Worm (Caenorhabditis elegans): ENCODE results near the gene Y11D7A.10.
"Not testable (repeated sequence)": the region's sequence is repeated elsewhere in the genome, so short reads cannot be mapped to it uniquely, and the experiment has no call there.

Y11D7A.10 gene

ce11 chrIV:9249219-9249618, 10.3 kb downstream of the Y11D7A.10 start, which contains the start of gene Y11D7A.7:
TSS of gene Y11D7A.7 (plus strand) at chrIV:9249519.
- TF ChIP-seq elt-1, ztf-4, nhr-67 (tag; optimal IDR thresholded peaks at IDR 0.05): not testable (repeated sequence)

ce11 chrIV:9245423-9245822, 14.1 kb downstream of the Y11D7A.10 start, which contains the start of gene Y11D7A.5:
TSS of gene Y11D7A.5 (minus strand) at chrIV:9245523.
- TF ChIP-seq nfya-1 (tag; optimal IDR thresholded peaks at IDR 0.05; ENCODE audit: insufficient read depth) (no peak), nhr-77 (tag; optimal IDR thresholded peaks at IDR 0.05) (no peak), fkh-10 (GFP tag; optimal IDR thresholded peaks at IDR 0.05) (no peak), nhr-12 (tag; optimal IDR thresholded peaks at IDR 0.05) (no peak), fos-1 (tag; optimal IDR thresholded peaks at IDR 0.05) (no peak), zag-1 (tag; optimal IDR thresholded peaks at IDR 0.05) (no peak)

ce11 chrIV:9243670-9244069, 15.9 kb downstream of the Y11D7A.10 start, which contains the start of gene rab-28:
TSS of gene rab-28 (minus strand) at chrIV:9244012.
- TF ChIP-seq egl-5 (tag; optimal IDR thresholded peaks at IDR 0.05), result no peak
- no peak for TF ChIP-seq tbx-2 (tag; optimal IDR thresholded peaks at IDR 0.05)
- no peak for TF ChIP-seq fkh-10 (GFP tag; optimal IDR thresholded peaks at IDR 0.05)
- TF ChIP-seq lsy-12 (tag; optimal IDR thresholded peaks at IDR 0.05), result no peak

- no peak for TF ChIP-seq nhr-25 (tag; optimal IDR thresholded peaks at IDR 0.05)
- TF ChIP-seq elt-3 (tag; optimal IDR thresholded peaks at IDR 0.05), result peak in 1 of 3 experiments; percentile 63
These were observed 20.4 kb downstream of the Y11D7A.10 start for ce11 chrIV:9239151-9239550.

- peak; percentile 43 for TF ChIP-seq nhr-23 (tag; optimal IDR thresholded peaks at IDR 0.05)
- peak; percentile 77 for TF ChIP-seq elt-1 (tag; optimal IDR thresholded peaks at IDR 0.05)
- peak; percentile 31 for TF ChIP-seq nhr-43 (tag; optimal IDR thresholded peaks at IDR 0.05; ENCODE audit: poor library complexity, severe bottlenecking)
- no peak for TF ChIP-seq eor-1 (tag; optimal IDR thresholded peaks at IDR 0.05)
- TF ChIP-seq nhr-12 (tag; optimal IDR thresholded peaks at IDR 0.05), result no peak
These were observed 27.0 kb downstream of the Y11D7A.10 start, which contains the start of gene Y11D7A.3 for ce11 chrIV:9232421-9233141. TSS of gene Y11D7A.3 (plus strand) at chrIV:9233091.

ce11 chrIV:9227650-9228049, 31.9 kb downstream of the Y11D7A.10 start:
- TF ChIP-seq R02D3.7 (tag; optimal IDR thresholded peaks at IDR 0.05) (no peak), nfya-1 (tag; optimal IDR thresholded peaks at IDR 0.05; ENCODE audit: insufficient read depth) (no peak), elt-2 (tag; optimal IDR thresholded peaks at IDR 0.05) (no peak)

ce11 chrIV:9224825-9225224, 34.7 kb downstream of the Y11D7A.10 start, which contains the start of gene C46C2.3:
TSS of gene C46C2.3 (plus strand) at chrIV:9225125.
- no peak for TF ChIP-seq lin-15B (tag; optimal IDR thresholded peaks at IDR 0.05)
- no peak for TF ChIP-seq unc-62 (GFP tag; optimal IDR thresholded peaks at IDR 0.05)
- no peak for TF ChIP-seq pha-4 (tag; optimal IDR thresholded peaks at IDR 0.05)
- no peak for TF ChIP-seq nhr-237 (tag; optimal IDR thresholded peaks at IDR 0.05)
- no peak for TF ChIP-seq zag-1 (tag; optimal IDR thresholded peaks at IDR 0.05)
- no peak for TF ChIP-seq elt-1 (tag; optimal IDR thresholded peaks at IDR 0.05)
- TF ChIP-seq nhr-23 (tag; optimal IDR thresholded peaks at IDR 0.05), result no peak

- TF ChIP-seq daf-12 (tag; optimal IDR thresholded peaks at IDR 0.05) (no peak), snpc-4 (tag; optimal IDR thresholded peaks at IDR 0.05) (no peak), nhr-23 (tag; optimal IDR thresholded peaks at IDR 0.05) (no peak), ceh-16 (tag; optimal IDR thresholded peaks at IDR 0.05) (no peak), fos-1 (tag; optimal IDR thresholded peaks at IDR 0.05) (no peak), fkh-2 (tag; optimal IDR thresholded peaks at IDR 0.05) (no peak), elt-3 (tag; optimal IDR thresholded peaks at IDR 0.05) (no peak), fkh-10 (GFP tag; optimal IDR thresholded peaks at IDR 0.05) (no peak), mml-1 (tag; optimal IDR thresholded peaks at IDR 0.05) (no peak), ceh-9 (tag; optimal IDR thresholded peaks at IDR 0.05) (no peak), nhr-77 (tag; optimal IDR thresholded peaks at IDR 0.05) (no peak)
These were observed 41.2 kb downstream of the Y11D7A.10 start for ce11 chrIV:9218415-9218814.

All from whole organism, L3 larva.